Fruit fly (Drosophila melanogaster): ENCODE results near the gene bcn92.

bcn92 gene

DNA sequence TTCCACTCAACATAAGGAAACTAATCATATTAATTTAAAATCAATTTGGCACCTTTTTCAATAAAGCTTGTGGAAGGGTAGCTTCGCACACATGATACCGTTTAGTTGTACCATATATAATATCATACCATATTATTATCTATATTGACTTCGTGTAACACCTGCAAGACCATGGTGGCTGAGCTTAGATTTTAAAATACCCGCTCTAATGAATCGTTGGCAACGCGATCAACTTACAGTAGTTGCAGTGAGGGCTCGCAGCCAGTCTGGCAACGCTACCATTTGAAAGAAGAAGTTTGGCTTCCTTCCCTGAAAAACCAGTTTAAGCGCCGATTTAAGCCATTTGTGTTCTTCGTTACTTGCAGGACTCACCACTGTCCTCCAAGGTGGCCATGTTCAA, 21.0 kb upstream of the bcn92 start:
- TF ChIP-seq Myc (optimal IDR thresholded peaks at IDR 0.05), result peak; percentile 60
- TF ChIP-seq Hr78 (GFP tag; optimal IDR thresholded peaks at IDR 0.05), result no peak

DNA sequence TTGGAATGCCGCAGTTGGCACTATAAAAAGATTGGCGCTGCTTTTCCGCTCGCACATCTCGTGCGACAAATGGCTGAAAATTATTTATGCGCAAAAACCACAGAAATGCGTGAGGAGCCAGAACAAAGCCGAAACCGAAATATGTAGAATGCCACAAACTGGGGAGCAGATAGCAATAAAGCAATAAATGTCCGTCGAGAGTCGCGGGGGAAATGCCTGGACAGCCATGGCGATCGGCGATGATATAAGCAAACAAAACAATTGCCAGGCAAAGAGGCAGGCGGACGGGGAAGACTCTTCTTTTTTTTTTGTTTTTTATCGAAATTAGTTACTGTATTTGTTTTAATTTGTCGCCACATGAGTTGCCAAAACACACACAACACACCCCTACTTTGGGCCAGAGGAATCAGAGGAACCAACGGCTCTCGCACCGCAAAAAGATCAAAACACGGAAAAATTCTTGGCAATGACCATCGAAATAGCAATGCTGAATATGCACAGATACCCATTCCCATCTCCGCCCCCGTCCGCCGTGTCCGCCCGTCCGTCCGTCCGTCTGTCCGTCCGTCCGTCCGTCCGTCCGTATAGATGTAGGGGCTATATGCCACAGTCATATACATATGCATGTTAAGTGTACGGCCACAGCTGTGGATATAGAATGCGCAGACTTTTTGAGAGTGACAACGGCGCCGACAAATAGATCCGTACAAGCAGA, 19.2 kb upstream of the bcn92 start:
- TF ChIP-seq rgr (GFP tag; optimal IDR thresholded peaks at IDR 0.05), result no peak

DNA sequence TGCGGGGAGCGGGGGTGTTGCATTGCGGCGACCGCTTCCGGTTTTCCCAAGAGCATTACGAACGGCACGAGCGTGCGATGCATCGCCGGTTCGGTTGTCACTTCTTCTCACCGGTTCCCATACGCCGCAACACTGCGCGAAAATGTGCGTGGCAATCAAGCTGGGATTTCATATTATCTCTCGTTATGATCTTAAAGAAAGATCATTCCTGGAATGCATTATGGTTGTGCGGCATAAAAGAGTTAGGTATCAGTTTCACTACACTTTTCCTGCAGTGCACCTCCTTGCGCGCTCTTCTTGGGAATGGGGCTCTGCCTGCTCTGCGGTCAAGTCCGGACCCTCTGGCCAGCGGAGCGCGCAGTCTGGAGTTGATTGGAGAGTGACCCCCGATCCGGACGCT, 16.7 kb upstream of the bcn92 start:
- TF ChIP-seq br (GFP tag; optimal IDR thresholded peaks at IDR 0.05) (no peak), ey (GFP tag; optimal IDR thresholded peaks at IDR 0.05) (no peak), foxo (GFP tag; optimal IDR thresholded peaks at IDR 0.05) (no peak), Abd-B (GFP tag; optimal IDR thresholded peaks at IDR 0.05) (no peak), dsf (GFP tag; optimal IDR thresholded peaks at IDR 0.05; ENCODE audit: borderline replicate concordance) (no peak), Hr83 (GFP tag; optimal IDR thresholded peaks at IDR 0.05; ENCODE audit: poor library complexity, severe bottlenecking) (no peak), Mio (GFP tag; optimal IDR thresholded peaks at IDR 0.05) (no peak), HLH106 (tag; optimal IDR thresholded peaks at IDR 0.05) (no peak), Myc (optimal IDR thresholded peaks at IDR 0.05) (no peak), tai (GFP tag; optimal IDR thresholded peaks at IDR 0.05) (no peak), sage (GFP tag; optimal IDR thresholded peaks at IDR 0.05) (no peak), Rel (GFP tag; optimal IDR thresholded peaks at IDR 0.05) (no peak), Rel (tag; optimal IDR thresholded peaks at IDR 0.05) (no peak), woc (GFP tag; optimal IDR thresholded peaks at IDR 0.05) (no peak), fru (GFP tag; optimal IDR thresholded peaks at IDR 0.05) (no peak), Sp1 (GFP tag; optimal IDR thresholded peaks at IDR 0.05) (no peak), Jra (GFP tag; optimal IDR thresholded peaks at IDR 0.05) (no peak), CG32264 (GFP tag; optimal IDR thresholded peaks at IDR 0.05) (no peak), GATAd (GFP tag; optimal IDR thresholded peaks at IDR 0.05) (no peak)

DNA sequence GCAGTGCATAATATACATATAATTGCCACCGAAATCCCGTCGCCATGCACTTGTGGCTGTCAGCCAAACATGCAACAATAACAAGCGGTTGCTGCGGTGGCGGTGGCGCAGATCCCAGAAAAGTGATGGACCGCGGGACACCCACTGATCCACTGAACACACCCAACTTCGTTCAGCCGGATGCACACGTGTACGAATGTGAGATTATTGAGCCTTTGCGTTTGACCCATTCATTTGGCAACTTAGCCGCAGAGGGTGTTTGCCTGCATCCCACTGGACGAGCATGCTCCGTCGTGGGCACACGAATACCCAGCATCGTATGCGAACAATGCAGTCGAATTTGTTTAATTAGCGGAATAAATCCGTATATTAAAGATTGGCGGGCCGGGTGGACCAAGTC, 15.9 kb upstream of the bcn92 start:
- TF ChIP-seq sage (GFP tag; optimal IDR thresholded peaks at IDR 0.05) (no peak), Myc (optimal IDR thresholded peaks at IDR 0.05) (no peak), Hnf4 (GFP tag; optimal IDR thresholded peaks at IDR 0.05) (no peak), foxo (GFP tag; optimal IDR thresholded peaks at IDR 0.05) (no peak), Sp1 (GFP tag; optimal IDR thresholded peaks at IDR 0.05) (no peak), lola (GFP tag; optimal IDR thresholded peaks at IDR 0.05) (no peak), dl (GFP tag; optimal IDR thresholded peaks at IDR 0.05; ENCODE audit: insufficient read depth in 1 of 2, partially characterized antibody in 2 of 2) (no peak), Rel (GFP tag; optimal IDR thresholded peaks at IDR 0.05) (no peak), Rel (tag; optimal IDR thresholded peaks at IDR 0.05) (no peak), Vsx2 (GFP tag; optimal IDR thresholded peaks at IDR 0.05; ENCODE audit: partially characterized antibody) (no peak), pan (optimal IDR thresholded peaks at IDR 0.05) (no peak), CG32264 (GFP tag; optimal IDR thresholded peaks at IDR 0.05) (no peak), Hr78 (GFP tag; optimal IDR thresholded peaks at IDR 0.05) (no peak), sv (GFP tag; optimal IDR thresholded peaks at IDR 0.05) (no peak), fru (GFP tag; optimal IDR thresholded peaks at IDR 0.05) (no peak), jim (GFP tag; optimal IDR thresholded peaks at IDR 0.05) (no peak), Jra (GFP tag; optimal IDR thresholded peaks at IDR 0.05) (no peak), OdsH (GFP tag; optimal IDR thresholded peaks at IDR 0.05) (no peak), woc (GFP tag; optimal IDR thresholded peaks at IDR 0.05) (no peak), Mio (GFP tag; optimal IDR thresholded peaks at IDR 0.05) (no peak), Dif (GFP tag; optimal IDR thresholded peaks at IDR 0.05; ENCODE audit: partially characterized antibody) (no peak)

DNA sequence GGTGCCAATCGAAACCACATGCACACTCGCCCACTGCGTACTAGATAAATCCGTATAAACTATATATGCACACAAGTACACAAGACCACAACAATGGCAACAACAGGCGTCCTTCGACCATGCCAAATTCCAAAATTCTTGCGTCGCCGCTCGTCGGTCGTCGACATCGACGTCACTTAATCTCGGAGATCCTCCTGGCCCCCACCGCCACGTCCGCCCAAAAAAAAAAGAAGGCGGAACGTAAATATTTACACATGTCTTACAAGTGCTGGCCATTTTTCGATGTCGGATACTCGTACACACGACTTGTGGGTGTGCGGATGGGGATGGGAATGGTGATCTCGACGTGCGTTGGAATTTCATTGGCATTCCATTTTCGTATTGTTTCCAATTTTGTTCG, 13.9 kb upstream of the bcn92 start:
- TF ChIP-seq Myc (optimal IDR thresholded peaks at IDR 0.05), result no peak
- TF ChIP-seq HLH106 (tag; optimal IDR thresholded peaks at IDR 0.05), result no peak
- no peak for TF ChIP-seq woc (GFP tag; optimal IDR thresholded peaks at IDR 0.05)
- no peak for TF ChIP-seq Dfd (GFP tag; optimal IDR thresholded peaks at IDR 0.05)
- no peak for TF ChIP-seq Vsx2 (GFP tag; optimal IDR thresholded peaks at IDR 0.05; ENCODE audit: partially characterized antibody)
- no peak for TF ChIP-seq sv (GFP tag; optimal IDR thresholded peaks at IDR 0.05)
- TF ChIP-seq GATAd (GFP tag; optimal IDR thresholded peaks at IDR 0.05), result no peak
- no peak for TF ChIP-seq usp (GFP tag; optimal IDR thresholded peaks at IDR 0.05)
- no peak for TF ChIP-seq Dif (GFP tag; optimal IDR thresholded peaks at IDR 0.05; ENCODE audit: partially characterized antibody)
- TF ChIP-seq brk (GFP tag; optimal IDR thresholded peaks at IDR 0.05), result no peak
- TF ChIP-seq dl (GFP tag; optimal IDR thresholded peaks at IDR 0.05; ENCODE audit: insufficient read depth in 1 of 2, partially characterized antibody in 2 of 2), result no peak
- no peak for TF ChIP-seq Hr83 (GFP tag; optimal IDR thresholded peaks at IDR 0.05; ENCODE audit: poor library complexity, severe bottlenecking)
- no peak for TF ChIP-seq Mio (GFP tag; optimal IDR thresholded peaks at IDR 0.05)

Measured in whole organism, wandering third instar larva.